Worm (Caenorhabditis elegans): Measurements from ENCODE around the gene hot-8.
A peak's percentile ranks its signal among the peaks of the same experiment; 100 is the strongest.

Gene hot-8

DNA sequence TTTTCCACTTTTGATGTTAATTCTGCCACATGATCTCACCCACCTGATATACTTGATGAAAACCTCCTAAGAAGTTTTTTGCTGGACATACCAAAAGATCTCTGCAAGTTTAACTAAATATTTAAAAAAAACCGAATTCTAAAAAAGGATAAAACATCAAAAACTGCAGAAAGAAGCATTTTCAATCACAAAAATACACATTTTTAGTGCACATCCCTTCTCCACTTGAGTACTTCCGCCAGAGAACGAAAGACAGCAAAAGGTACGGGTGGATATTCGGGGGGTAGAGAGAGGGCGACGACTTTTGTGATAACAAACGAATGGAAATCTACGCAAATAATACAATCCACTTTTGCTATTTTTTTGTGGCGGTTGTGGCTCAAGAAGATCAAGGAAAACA lies 50.6 kb downstream of the hot-8 start, which contains the start of gene C46H3.2:
Gene C46H3.2, minus strand, starts transcription at position 101 of the 400 bp plus-strand sequence.
- TF ChIP-seq sem-2 (GFP tag; optimal IDR thresholded peaks at IDR 0.05) (no peak), drap-1 (GFP tag; optimal IDR thresholded peaks at IDR 0.05) (no peak)

DNA sequence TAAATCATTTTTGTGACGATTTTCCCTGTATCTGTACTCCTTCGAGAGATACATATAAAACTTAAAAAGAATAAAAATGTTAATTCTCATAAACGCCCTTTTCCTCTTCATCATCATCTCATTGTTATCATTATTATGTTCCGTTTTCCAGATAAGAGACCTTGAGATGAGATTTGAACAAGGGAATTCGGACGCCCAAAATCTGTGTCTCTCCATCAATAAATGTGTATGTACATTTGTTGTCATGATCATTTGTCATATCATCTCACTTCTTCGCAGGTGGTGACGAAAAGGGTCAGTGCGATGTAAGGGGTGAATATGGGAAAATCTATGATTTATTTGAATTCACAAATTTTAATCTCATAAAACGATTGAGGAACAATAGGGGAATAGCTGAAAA lies 52.0 kb downstream of the hot-8 start:
- TF ChIP-seq unc-39 (tag; optimal IDR thresholded peaks at IDR 0.05) (no peak), flh-1 (GFP tag; optimal IDR thresholded peaks at IDR 0.05) (no peak), drap-1 (GFP tag; optimal IDR thresholded peaks at IDR 0.05) (no peak), elt-1 (tag; optimal IDR thresholded peaks at IDR 0.05; ENCODE audit: borderline replicate concordance, insufficient read depth) (no peak), elt-3 (tag; optimal IDR thresholded peaks at IDR 0.05) (peak; percentile 54)

Data from whole organism, mixed stage, embryonic.